Worm (Caenorhabditis elegans): ENCODE data around the gene Y105C5B.5.

Y105C5B.5 gene

ce11 chrIV:15929831-15930230, 28.8 kb upstream of the Y105C5B.5 start:
- no peak for TF ChIP-seq unc-120 (tag; optimal IDR thresholded peaks at IDR 0.05; ENCODE audit: poor library complexity, severe bottlenecking)

ce11 chrIV:15926746-15927145, 25.7 kb upstream of the Y105C5B.5 start, which contains the start of gene Y105C5B.8:
Gene Y105C5B.8, minus strand, starts transcription at chrIV:15926846.
- TF ChIP-seq nhr-76 (tag; optimal IDR thresholded peaks at IDR 0.05) (no peak), cnd-1 (tag; optimal IDR thresholded peaks at IDR 0.05) (no peak), pha-4 (tag; optimal IDR thresholded peaks at IDR 0.05) (no peak), ceh-43 (GFP tag; optimal IDR thresholded peaks at IDR 0.05) (no peak), mls-2 (tag; optimal IDR thresholded peaks at IDR 0.05) (no peak), sem-2 (GFP tag; optimal IDR thresholded peaks at IDR 0.05) (no peak), ztf-11 (tag; optimal IDR thresholded peaks at IDR 0.05) (no peak), elt-1 (tag; optimal IDR thresholded peaks at IDR 0.05; ENCODE audit: borderline replicate concordance, insufficient read depth) (no peak), drap-1 (GFP tag; optimal IDR thresholded peaks at IDR 0.05) (no peak)

- TF ChIP-seq unc-39 (tag; optimal IDR thresholded peaks at IDR 0.05), result no peak
- TF ChIP-seq elt-3 (tag; optimal IDR thresholded peaks at IDR 0.05), result no peak
- TF ChIP-seq lin-13 (tag; optimal IDR thresholded peaks at IDR 0.05), result no peak
- no peak for TF ChIP-seq cnd-1 (tag; optimal IDR thresholded peaks at IDR 0.05)
- TF ChIP-seq drap-1 (GFP tag; optimal IDR thresholded peaks at IDR 0.05), result no peak
- TF ChIP-seq nhr-12 (tag; optimal IDR thresholded peaks at IDR 0.05), result no peak
- TF ChIP-seq nhr-28 (tag; optimal IDR thresholded peaks at IDR 0.05), result no peak
- TF ChIP-seq pha-4 (tag; optimal IDR thresholded peaks at IDR 0.05), result no peak
- no peak for TF ChIP-seq zip-8 (tag; optimal IDR thresholded peaks at IDR 0.05)
- TF ChIP-seq nhr-2 (tag; optimal IDR thresholded peaks at IDR 0.05), result no peak
- no peak for TF ChIP-seq blmp-1 (tag; optimal IDR thresholded peaks at IDR 0.05)
- TF ChIP-seq unc-120 (tag; optimal IDR thresholded peaks at IDR 0.05; ENCODE audit: poor library complexity, severe bottlenecking), result no peak
- TF ChIP-seq tbx-8 (GFP tag; optimal IDR thresholded peaks at IDR 0.05), result no peak
- TF ChIP-seq elt-1 (tag; optimal IDR thresholded peaks at IDR 0.05; ENCODE audit: borderline replicate concordance, insufficient read depth), result no peak
- no peak for TF ChIP-seq lin-32 (GFP tag; optimal IDR thresholded peaks at IDR 0.05)
- TF ChIP-seq mab-5 (tag; optimal IDR thresholded peaks at IDR 0.05), result no peak
- TF ChIP-seq ceh-83 (GFP tag; optimal IDR thresholded peaks at IDR 0.05), result no peak
- TF ChIP-seq bed-3 (GFP tag; optimal IDR thresholded peaks at IDR 0.05), result no peak
Observed at ce11 chrIV:15923000-15923399, 22.0 kb upstream of the Y105C5B.5 start.

- TF ChIP-seq tbx-8 (GFP tag; optimal IDR thresholded peaks at IDR 0.05), result no peak
- TF ChIP-seq nhr-28 (tag; optimal IDR thresholded peaks at IDR 0.05), result no peak
- TF ChIP-seq drap-1 (GFP tag; optimal IDR thresholded peaks at IDR 0.05), result no peak
- no peak for TF ChIP-seq M03D4.4 (tag; optimal IDR thresholded peaks at IDR 0.05)
Observed at ce11 chrIV:15915061-15915460, 14.0 kb upstream of the Y105C5B.5 start.

ce11 chrIV:15908251-15908650, 7.2 kb upstream of the Y105C5B.5 start:
- no peak for TF ChIP-seq nhr-237 (tag; optimal IDR thresholded peaks at IDR 0.05)
- TF ChIP-seq lsy-2 (tag; optimal IDR thresholded peaks at IDR 0.05), result no peak
- no peak for TF ChIP-seq lin-32 (GFP tag; optimal IDR thresholded peaks at IDR 0.05)
- no peak for TF ChIP-seq tbx-8 (GFP tag; optimal IDR thresholded peaks at IDR 0.05)
- TF ChIP-seq nhr-28 (tag; optimal IDR thresholded peaks at IDR 0.05), result no peak
- TF ChIP-seq elt-1 (tag; optimal IDR thresholded peaks at IDR 0.05; ENCODE audit: borderline replicate concordance, insufficient read depth), result no peak
- no peak for TF ChIP-seq nhr-76 (tag; optimal IDR thresholded peaks at IDR 0.05)
- TF ChIP-seq nhr-12 (tag; optimal IDR thresholded peaks at IDR 0.05), result no peak
- TF ChIP-seq ceh-83 (GFP tag; optimal IDR thresholded peaks at IDR 0.05), result no peak
- TF ChIP-seq lin-13 (tag; optimal IDR thresholded peaks at IDR 0.05), result no peak
- TF ChIP-seq unc-120 (tag; optimal IDR thresholded peaks at IDR 0.05; ENCODE audit: poor library complexity, severe bottlenecking), result no peak
- no peak for TF ChIP-seq snpc-4 (tag; optimal IDR thresholded peaks at IDR 0.05)
- no peak for TF ChIP-seq ham-2 (GFP tag; optimal IDR thresholded peaks at IDR 0.05)
- no peak for TF ChIP-seq cnd-1 (tag; optimal IDR thresholded peaks at IDR 0.05)

- TF ChIP-seq flh-1 (GFP tag; optimal IDR thresholded peaks at IDR 0.05) (no peak), nhr-28 (tag; optimal IDR thresholded peaks at IDR 0.05) (no peak), nhr-12 (tag; optimal IDR thresholded peaks at IDR 0.05) (no peak), blmp-1 (tag; optimal IDR thresholded peaks at IDR 0.05) (no peak)
Observed at ce11 chrIV:15906059-15906632, 5.1 kb upstream of the Y105C5B.5 start, which contains the start of gene srv-15. Gene srv-15, plus strand, starts transcription at chrIV:15906582.

Measured in whole organism, mixed stage, embryonic.